Fruit fly (Drosophila melanogaster) whole organism, embryonic: ENCODE measurements around the gene wapl.

Experiments used
- CG11723 ChIP-seq: fragments of 200-800 bp; sonication (Bioruptor generic); optimal IDR thresholded peaks from 2 replicates; lab custom pipeline; 2017; ENCODE audit warnings: missing biosample characterization, mild to moderate bottlenecking, missing genetic modification characterization
- CG13424 ChIP-seq: fragments of 200-800 bp; sonication (Bioruptor generic); optimal IDR thresholded peaks from 2 replicates; lab custom pipeline; 2019; ENCODE audit warnings: missing biosample characterization, mild to moderate bottlenecking, missing genetic modification characterization, moderate library complexity
- CG13775 ChIP-seq: fragments of 200-800 bp; sonication (Bioruptor generic); optimal IDR thresholded peaks from 3 replicates; lab custom pipeline; 2017; ENCODE audit warnings: missing biosample characterization, mild to moderate bottlenecking, missing genetic modification characterization
- CG14014 ChIP-seq: fragments of 200-800 bp; sonication (Bioruptor generic); IDR thresholded peaks from 2 replicates; pipeline ENCODE4 v1.3.6; 2022; ENCODE audit warnings: missing biosample characterization, missing genetic modification characterization
- CG14710 ChIP-seq: fragments of 200-800 bp; sonication (Bioruptor generic); optimal IDR thresholded peaks from 3 replicates; lab custom pipeline; 2019; ENCODE audit warnings: missing biosample characterization, mild to moderate bottlenecking, missing genetic modification characterization, moderate library complexity
- CG1647 ChIP-seq: fragments of 200-800 bp; sonication (Bioruptor generic); optimal IDR thresholded peaks from 3 replicates; lab custom pipeline; 2016; ENCODE audit warnings: missing biosample characterization, missing genetic modification characterization
- CG16813 ChIP-seq: fragments of 200-800 bp; sonication (Bioruptor generic); IDR thresholded peaks from 3 replicates; pipeline ENCODE4 v1.3.6; 2022; ENCODE audit warnings: missing biosample characterization, missing genetic modification characterization; ENCODE audit not compliant: partially characterized antibody
- CG17361 ChIP-seq: fragments of 200-800 bp; sonication (Bioruptor generic); IDR thresholded peaks from 3 replicates; pipeline ENCODE4 v1.3.6; 2022; ENCODE audit warnings: missing biosample characterization, missing genetic modification characterization
- CG18011 ChIP-seq: fragments of 200-800 bp; sonication (Bioruptor generic); optimal IDR thresholded peaks from 2 replicates; lab custom pipeline; 2017; ENCODE audit warnings: missing biosample characterization, missing genetic modification characterization, mild to moderate bottlenecking, moderate library complexity, missing genotype
- CG2120 ChIP-seq: fragments of 200-800 bp; sonication (Bioruptor generic); optimal IDR thresholded peaks from 3 replicates; lab custom pipeline; 2016; ENCODE audit warnings: missing biosample characterization, missing genetic modification characterization
- CG2678 ChIP-seq: fragments of 200-800 bp; sonication (Bioruptor generic); optimal IDR thresholded peaks from 3 replicates; lab custom pipeline; 2019; ENCODE audit warnings: missing biosample characterization, mild to moderate bottlenecking, missing genetic modification characterization, moderate library complexity
- CG3163 ChIP-seq: fragments of 200-800 bp; sonication (Bioruptor generic); optimal IDR thresholded peaks from 3 replicates; lab custom pipeline; 2016; ENCODE audit warnings: missing biosample characterization, missing genetic modification characterization
- CG42726 ChIP-seq: fragments of 200-800 bp; sonication (Bioruptor generic); IDR thresholded peaks from 2 replicates; pipeline ENCODE4 v1.3.6; 2022; ENCODE audit warnings: missing biosample characterization, missing genetic modification characterization; ENCODE audit not compliant: partially characterized antibody
- CG6854 ChIP-seq: fragments of 200-800 bp; sonication (Bioruptor generic); optimal IDR thresholded peaks from 3 replicates; lab custom pipeline; 2017; ENCODE audit warnings: missing biosample characterization, mild to moderate bottlenecking, missing genetic modification characterization
- CG7357 ChIP-seq: fragments of 200-800 bp; sonication (Bioruptor generic); IDR thresholded peaks from 3 replicates; pipeline ENCODE4 v1.3.6; 2022; ENCODE audit warnings: missing biosample characterization, missing genetic modification characterization
- CG8089 ChIP-seq: fragments of 200-800 bp; sonication (Bioruptor generic); optimal IDR thresholded peaks from 3 replicates; lab custom pipeline; 2016; ENCODE audit warnings: missing biosample characterization, missing genetic modification characterization
- Dfd ChIP-seq, 2 experiments: fragments of >200 bp; optimal IDR thresholded peaks; 2 replicates each; lab custom pipeline; 2017; ENCODE audit warnings: missing biosample characterization in 2 of 2, missing genetic modification characterization in 2 of 2
- E2f1 ChIP-seq: fragments of 200-800 bp; sonication (Bioruptor generic); IDR thresholded peaks from 2 replicates; pipeline ENCODE4 v1.3.6; 2022; ENCODE audit warnings: missing biosample characterization, missing genetic modification characterization
- Elba2 ChIP-seq: fragments of 200-800 bp; sonication (Bioruptor generic); optimal IDR thresholded peaks from 3 replicates; lab custom pipeline; 2016; ENCODE audit warnings: missing biosample characterization, missing genetic modification characterization
- H2.0 ChIP-seq: fragments of 200-800 bp; sonication (Bioruptor generic); IDR thresholded peaks from 2 replicates; pipeline ENCODE4 v1.3.6; 2022; ENCODE audit warnings: missing biosample characterization, missing genetic modification characterization
- Lhr ChIP-seq: fragments of 200-800 bp; sonication (Bioruptor generic); optimal IDR thresholded peaks from 3 replicates; lab custom pipeline; 2017; ENCODE audit warnings: mild to moderate bottlenecking, missing biosample characterization, missing genetic modification reagents, missing genetic modification characterization
- Lim3 ChIP-seq: fragments of 200-800 bp; sonication (Bioruptor generic); IDR thresholded peaks from 2 replicates; pipeline ENCODE4 v1.3.6; 2022; ENCODE audit warnings: missing biosample characterization, missing genetic modification characterization
- Nf-YB ChIP-seq: fragments of 200-800 bp; sonication (Bioruptor generic); optimal IDR thresholded peaks from 3 replicates; lab custom pipeline; 2019; ENCODE audit warnings: missing biosample characterization, mild to moderate bottlenecking, missing genetic modification characterization, moderate library complexity
- Spps ChIP-seq: fragments of 200-800 bp; sonication (Bioruptor generic); optimal IDR thresholded peaks from 2 replicates; lab custom pipeline; 2018; ENCODE audit warnings: missing biosample characterization, mild to moderate bottlenecking, missing genetic modification characterization
- TFAM ChIP-seq: fragments of 200-800 bp; sonication (Bioruptor generic); optimal IDR thresholded peaks from 2 replicates; lab custom pipeline; 2017; ENCODE audit warnings: missing biosample characterization, missing genetic modification characterization, inconsistent platforms
- Vsx1 ChIP-seq: fragments of 200-800 bp; sonication (Bioruptor generic); optimal IDR thresholded peaks from 2 replicates; lab custom pipeline; 2017; ENCODE audit warnings: missing biosample characterization, mild to moderate bottlenecking, missing genetic modification characterization, missing genetic modification reagents
- ase ChIP-seq: fragments of 200-800 bp; sonication (Bioruptor generic); IDR thresholded peaks from 3 replicates; pipeline ENCODE4 v1.3.6; 2022; ENCODE audit warnings: missing biosample characterization, missing genetic modification characterization
- ato ChIP-seq: fragments of 200-800 bp; sonication (Bioruptor generic); IDR thresholded peaks from 2 replicates; pipeline ENCODE4 v1.3.6; 2022; ENCODE audit warnings: missing biosample characterization, missing genetic modification characterization; ENCODE audit not compliant: partially characterized antibody
- az2 ChIP-seq: fragments of 200-800 bp; sonication (Bioruptor generic); optimal IDR thresholded peaks from 3 replicates; lab custom pipeline; 2016; ENCODE audit warnings: missing biosample characterization, missing genetic modification characterization
- eve ChIP-seq, 2 experiments: fragments of >200 bp; optimal IDR thresholded peaks; 2 replicates each; lab custom pipeline; 2017; ENCODE audit warnings: missing biosample characterization in 2 of 2, missing genetic modification characterization in 2 of 2
- fd64A ChIP-seq: fragments of 200-800 bp; sonication (Bioruptor generic); optimal IDR thresholded peaks from 3 replicates; lab custom pipeline; 2018; ENCODE audit warnings: missing biosample characterization, mild to moderate bottlenecking, missing genetic modification characterization
- gt ChIP-seq: fragments of 200-800 bp; sonication (Bioruptor generic); IDR thresholded peaks from 2 replicates; pipeline ENCODE4 v1.3.6; 2022; ENCODE audit warnings: missing biosample characterization, missing genetic modification characterization
- her ChIP-seq: fragments of 200-800 bp; sonication (Bioruptor generic); optimal IDR thresholded peaks from 2 replicates; lab custom pipeline; 2016; ENCODE audit warnings: missing biosample characterization, missing genetic modification characterization
- hth ChIP-seq: fragments of >200 bp; optimal IDR thresholded peaks from 2 replicates; lab custom pipeline; 2017; ENCODE audit warnings: inconsistent platforms
- kni ChIP-seq: fragments of 200-800 bp; sonication (Bioruptor generic); optimal IDR thresholded peaks from 3 replicates; lab custom pipeline; 2017; ENCODE audit warnings: mild to moderate bottlenecking, missing biosample characterization, missing genetic modification reagents, missing genetic modification characterization
- knrl ChIP-seq: fragments of 200-800 bp; sonication (Bioruptor generic); IDR thresholded peaks from 3 replicates; pipeline ENCODE4 v1.3.6; 2022; ENCODE audit warnings: missing biosample characterization, missing genetic modification characterization; ENCODE audit not compliant: partially characterized antibody
- luna ChIP-seq: fragments of 200-800 bp; sonication (Bioruptor generic); optimal IDR thresholded peaks from 2 replicates; lab custom pipeline; 2016; ENCODE audit warnings: missing biosample characterization, missing genetic modification characterization
- pita ChIP-seq: fragments of 200-800 bp; sonication (Bioruptor generic); optimal IDR thresholded peaks from 2 replicates; lab custom pipeline; 2017; ENCODE audit warnings: missing biosample characterization, mild to moderate bottlenecking, missing genetic modification characterization
- ranshi ChIP-seq: fragments of 200-800 bp; sonication (Bioruptor generic); IDR thresholded peaks from 2 replicates; pipeline ENCODE4 v1.3.6; 2022; ENCODE audit warnings: missing biosample characterization, missing genetic modification characterization
- rib ChIP-seq: fragments of 200-800 bp; sonication (Bioruptor generic); IDR thresholded peaks from 2 replicates; pipeline ENCODE4 v1.3.6; 2022; ENCODE audit warnings: missing biosample characterization, missing genetic modification characterization
- salm ChIP-seq: fragments of 200-800 bp; sonication (Bioruptor generic); optimal IDR thresholded peaks from 2 replicates; lab custom pipeline; 2018; ENCODE audit warnings: missing biosample characterization, mild to moderate bottlenecking, missing genetic modification characterization
- sd ChIP-seq: fragments of 200-800 bp; sonication (Bioruptor generic); optimal IDR thresholded peaks from 3 replicates; lab custom pipeline; 2018; ENCODE audit warnings: missing biosample characterization, mild to moderate bottlenecking, missing genetic modification characterization, moderate library complexity
- slou ChIP-seq: fragments of 200-800 bp; sonication (Bioruptor generic); optimal IDR thresholded peaks from 3 replicates; lab custom pipeline; 2016; ENCODE audit warnings: missing biosample characterization, missing genetic modification characterization
- sug ChIP-seq: fragments of 200-800 bp; optimal IDR thresholded peaks from 2 replicates; lab custom pipeline; 2019; ENCODE audit warnings: missing biosample characterization, mild to moderate bottlenecking, missing genetic modification characterization, moderate library complexity
- twi ChIP-seq: fragments of 200-800 bp; optimal IDR thresholded peaks from 2 replicates; lab custom pipeline; 2019; ENCODE audit warnings: missing biosample characterization, mild to moderate bottlenecking, missing genetic modification characterization, moderate library complexity
- tx ChIP-seq: fragments of 200-800 bp; sonication (Bioruptor generic); optimal IDR thresholded peaks from 2 replicates; lab custom pipeline; 2016; ENCODE audit warnings: missing biosample characterization, missing genetic modification characterization
- vfl ChIP-seq: fragments of 200-800 bp; sonication (Bioruptor generic); optimal IDR thresholded peaks from 2 replicates; lab custom pipeline; 2016; ENCODE audit warnings: missing biosample characterization, missing genetic modification characterization
- zen ChIP-seq: fragments of 200-800 bp; sonication (Bioruptor generic); optimal IDR thresholded peaks from 3 replicates; lab custom pipeline; 2018; ENCODE audit warnings: missing biosample characterization, mild to moderate bottlenecking, missing genetic modification characterization, moderate library complexity
- zfh1 ChIP-seq: fragments of 200-800 bp; sonication (Bioruptor generic); IDR thresholded peaks from 3 replicates; pipeline ENCODE4 v1.3.6; 2022; ENCODE audit warnings: missing biosample characterization, missing genetic modification characterization
- zfh2 ChIP-seq: fragments of 200-800 bp; sonication (Bioruptor generic); optimal IDR thresholded peaks from 2 replicates; lab custom pipeline; 2016; ENCODE audit warnings: missing biosample characterization, missing genetic modification characterization

Gene wapl

DNA sequence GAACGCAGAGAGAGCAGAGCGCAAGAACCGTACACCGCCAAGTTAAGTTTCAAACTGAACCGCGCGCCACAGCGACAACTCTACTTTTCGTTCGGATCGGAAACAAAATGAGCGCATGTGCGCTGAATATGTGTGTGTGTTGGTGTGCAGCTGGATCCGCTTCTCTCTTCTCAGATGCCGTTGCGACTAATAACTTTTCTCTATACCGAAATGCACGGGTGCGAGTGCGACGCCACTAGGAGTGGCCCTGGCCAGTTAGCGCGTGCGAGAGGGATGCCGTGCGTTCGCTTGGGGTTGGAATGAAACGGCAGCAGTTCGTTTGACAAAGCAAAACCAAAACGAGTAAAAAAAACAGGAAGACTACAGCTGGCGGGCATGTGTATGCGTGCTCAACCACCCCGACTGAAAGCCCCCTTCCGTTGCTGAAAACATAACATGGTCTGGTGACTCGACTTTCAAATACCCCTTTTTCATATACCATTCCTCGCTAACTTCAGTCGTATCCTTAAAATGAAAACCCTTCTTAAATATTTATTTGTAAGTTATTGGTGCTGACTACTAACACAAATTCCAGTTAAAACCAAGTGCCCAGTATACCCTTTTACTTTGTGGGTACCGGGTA lies 21.8 kb downstream of the wapl start (continued):
- TF ChIP-seq Vsx1 (GFP tag; lab: Kevin White, UChicago) (peak; percentile 99), salm (peak; percentile 99), luna (peak; percentile 99), zfh1 (GFP tag; lab: Robert Waterston, UW) (peak; percentile 100), knrl (GFP tag; lab: Robert Waterston, UW) (no peak; the same call in 1 of the 3 replicates), rib (GFP tag; lab: Robert Waterston, UW) (peak; percentile 100), sug (tag; lab: Kevin White, UChicago) (peak; percentile 99), pita (GFP tag; lab: Kevin White, UChicago) (no peak), Dfd (GFP tag; optimal IDR thresholded peaks at IDR 0.05; lab: Kevin White, UChicago) (peak in 1 of 2 experiments; percentile 59), gt (GFP tag; lab: Robert Waterston, UW) (peak; percentile 100), CG1647 (GFP tag; lab: Kevin White, UChicago) (peak; percentile 100), CG8089 (GFP tag; lab: Kevin White, UChicago) (peak; percentile 100), zfh2 (GFP tag; lab: Kevin White, UChicago) (peak; percentile 100), CG42726 (GFP tag; lab: Robert Waterston, UW) (no peak), ase (peak; percentile 100), CG3163 (peak; percentile 96), slou (GFP tag; lab: Kevin White, UChicago) (peak; percentile 100), CG14710 (peak; percentile 99), CG13424 (tag; lab: Kevin White, UChicago) (peak; percentile 100), ato (GFP tag; lab: Robert Waterston, UW) (peak; percentile 28; the same call in 1 of the 2 replicates), Nf-YB (GFP tag; lab: Kevin White, UChicago) (peak; percentile 93), CG2678 (peak; percentile 100), CG16813 (0 out of 3 replicates have a peak, but pooled peaks have one; percentile 39), H2.0 (GFP tag; lab: Robert Waterston, UW) (peak; percentile 100), Lim3 (peak; percentile 100), Lhr (GFP tag; lab: Kevin White, UChicago) (peak; percentile 99), Elba2 (GFP tag; lab: Kevin White, UChicago) (peak; percentile 100), hth (no peak), CG14014 (GFP tag; lab: Robert Waterston, UW) (peak; percentile 100), her (peak; percentile 98), kni (GFP tag; lab: Kevin White, UChicago) (peak; percentile 99), Spps (tag; lab: Kevin White, UChicago) (peak; percentile 100), CG6854 (GFP tag; lab: Kevin White, UChicago) (peak; percentile 99), ranshi (peak; percentile 100), zen (peak; percentile 100), CG18011 (peak; percentile 92), CG13775 (peak; percentile 100), tx (GFP tag; lab: Kevin White, UChicago) (peak; percentile 100), TFAM (GFP tag; lab: Kevin White, UChicago) (peak; percentile 98), CG7357 (GFP tag; lab: Robert Waterston, UW) (peak; percentile 99), E2f1 (GFP tag; lab: Robert Waterston, UW) (peak; percentile 100), CG17361 (GFP tag; lab: Robert Waterston, UW) (peak; percentile 95), az2 (GFP tag; lab: Kevin White, UChicago) (peak; percentile 100), fd64A (GFP tag; lab: Kevin White, UChicago) (peak; percentile 100), CG11723 (GFP tag; lab: Kevin White, UChicago) (peak; percentile 100), vfl (GFP tag; lab: Kevin White, UChicago) (peak; percentile 99), sd (peak; percentile 96), twi (tag; lab: Kevin White, UChicago) (peak; percentile 100), CG2120 (GFP tag; lab: Kevin White, UChicago) (peak; percentile 100), eve (GFP tag; optimal IDR thresholded peaks at IDR 0.05; lab: Kevin White, UChicago) (peak; percentile 100)
